Worm (Caenorhabditis elegans) whole organism, L1 larva: ENCODE results near the gene Y69E1A.1.

Experiments
- C04F5.9 ChIP-seq: sonication (generic microtip); optimal IDR thresholded peaks from 2 replicates; lab custom pipeline; 2016; ENCODE audit warnings: missing genetic modification characterization, missing compliant biosample characterization
- C16A3.4 ChIP-seq: fragments of 150-350 bp; optimal IDR thresholded peaks from 2 replicates; lab custom pipeline; 2014; ENCODE audit warnings: missing biosample characterization, missing genetic modification characterization
- C34B4.2 ChIP-seq: sonication (generic microtip); optimal IDR thresholded peaks from 2 replicates; lab custom pipeline; 2017; ENCODE audit warnings: mild to moderate bottlenecking, missing genetic modification characterization, missing compliant biosample characterization
- F16B12.6 ChIP-seq: fragments of 150-350 bp; optimal IDR thresholded peaks from 2 replicates; lab custom pipeline; 2014; ENCODE audit warnings: missing biosample characterization, missing genetic modification characterization
- aha-1 ChIP-seq: fragments of 150-350 bp; optimal IDR thresholded peaks from 2 replicates; lab custom pipeline; 2014; ENCODE audit warnings: missing biosample characterization, missing genetic modification characterization
- alr-1 ChIP-seq: fragments of 200-800 bp; sonication (Bioruptor generic); optimal IDR thresholded peaks from 2 replicates; lab custom pipeline; 2018; ENCODE audit warnings: borderline replicate concordance, mild to moderate bottlenecking, missing genetic modification characterization, missing compliant biosample characterization
- aly-2 ChIP-seq: fragments of 150-350 bp; optimal IDR thresholded peaks from 2 replicates; lab custom pipeline; 2014; ENCODE audit warnings: missing biosample characterization, missing genetic modification characterization
- blmp-1 ChIP-seq: fragments of 150-350 bp; optimal IDR thresholded peaks from 2 replicates; lab custom pipeline; 2014; ENCODE audit warnings: missing biosample characterization, missing genetic modification characterization
- ceh-63 ChIP-seq: fragments of 200-800 bp; sonication (Bioruptor generic); optimal IDR thresholded peaks from 2 replicates; lab custom pipeline; 2018; ENCODE audit warnings: mild to moderate bottlenecking, missing genetic modification characterization, missing compliant biosample characterization
- ceh-88 ChIP-seq: fragments of 200-800 bp; sonication (Bioruptor generic); IDR thresholded peaks from 2 replicates; pipeline ENCODE4 v1.3.6; 2022; ENCODE audit warnings: missing genetic modification characterization, missing compliant biosample characterization
- ces-1 ChIP-seq: fragments of 150-350 bp; optimal IDR thresholded peaks from 2 replicates; lab custom pipeline; 2014; ENCODE audit warnings: missing biosample characterization, missing genetic modification reagents, missing genetic modification characterization
- efl-1 ChIP-seq, 4 experiments: fragments of 150-350 bp; optimal IDR thresholded peaks in 3 of 4; peaks in 1 of 4; 1 replicate in 1 of 4; 2 replicates in 3 of 4; lab custom pipeline; 2014; ENCODE audit warnings: missing biosample characterization in 2 of 4, missing genetic modification characterization in 2 of 4, missing genetic modification reagents in 2 of 4
- efl-3 ChIP-seq: fragments of 200-800 bp; sonication (Bioruptor generic); optimal IDR thresholded peaks from 2 replicates; lab custom pipeline; 2018; ENCODE audit warnings: mild to moderate bottlenecking, missing genetic modification characterization, missing compliant biosample characterization
- elt-2 ChIP-seq: sonication (generic microtip); optimal IDR thresholded peaks from 2 replicates; lab custom pipeline; 2016; ENCODE audit warnings: missing genetic modification characterization, mild to moderate bottlenecking, inconsistent platforms, missing compliant biosample characterization, missing genetic modification reagents
- elt-3 ChIP-seq, 6 experiments: fragments of 150-350 bp in 1 of 6; sonication (generic microtip); optimal IDR thresholded peaks; 2 replicates each; lab custom pipeline; 2017 to 2018; ENCODE audit warnings: missing biosample characterization in 6 of 6, missing genetic modification characterization in 6 of 6, inconsistent platforms in 1 of 6
- fkh-10 ChIP-seq: sonication (generic microtip); optimal IDR thresholded peaks from 2 replicates; lab custom pipeline; 2017; ENCODE audit warnings: missing biosample characterization, missing genetic modification reagents, missing genetic modification characterization
- grh-1 ChIP-seq: fragments of 200-800 bp; sonication (Bioruptor generic); IDR thresholded peaks from 2 replicates; pipeline ENCODE4 v1.3.6; 2022; ENCODE audit warnings: missing genetic modification reagents, missing genetic modification characterization, missing compliant biosample characterization
- lin-14 ChIP-seq: fragments of 200-800 bp; sonication (Bioruptor generic); optimal IDR thresholded peaks from 2 replicates; lab custom pipeline; 2018; ENCODE audit warnings: mild to moderate bottlenecking, missing genetic modification characterization, moderate library complexity, missing compliant biosample characterization
- lin-35 ChIP-seq, 2 experiments: fragments of 150-350 bp; optimal IDR thresholded peaks; 2 replicates each; lab custom pipeline; 2014; ENCODE audit warnings: missing biosample characterization in 2 of 2, missing genetic modification characterization in 2 of 2, missing genetic modification reagents in 2 of 2
- lin-39 ChIP-seq: fragments of 150-350 bp; optimal IDR thresholded peaks from 2 replicates; lab custom pipeline; 2014; ENCODE audit warnings: missing biosample characterization, missing genetic modification reagents, missing genetic modification characterization
- lir-3 ChIP-seq: sonication (generic microtip); optimal IDR thresholded peaks from 2 replicates; lab custom pipeline; 2016; ENCODE audit warnings: mild to moderate bottlenecking, missing genetic modification characterization, moderate library complexity, missing compliant biosample characterization; ENCODE audit not compliant: poor library complexity
- nhr-11 ChIP-seq: fragments of 150-350 bp; optimal IDR thresholded peaks from 2 replicates; lab custom pipeline; 2014; ENCODE audit warnings: missing biosample characterization, missing genetic modification characterization
- nhr-12 ChIP-seq: sonication (generic microtip); optimal IDR thresholded peaks from 2 replicates; lab custom pipeline; 2017; ENCODE audit warnings: missing biosample characterization, missing genetic modification characterization
- nhr-19 ChIP-seq: fragments of 200-800 bp; sonication (Bioruptor generic); conservative IDR thresholded peaks from 2 replicates; pipeline ENCODE4 v1.3.6; 2022; ENCODE audit warnings: missing genetic modification characterization, missing compliant biosample characterization
- nhr-20 ChIP-seq: sonication (generic microtip); optimal IDR thresholded peaks from 2 replicates; lab custom pipeline; 2016; ENCODE audit warnings: mild to moderate bottlenecking, missing genetic modification characterization, missing compliant biosample characterization
- nhr-28 ChIP-seq: fragments of 150-350 bp; optimal IDR thresholded peaks from 2 replicates; lab custom pipeline; 2014; ENCODE audit warnings: missing biosample characterization, missing genetic modification characterization
- nhr-71 ChIP-seq: sonication (generic microtip); optimal IDR thresholded peaks from 2 replicates; lab custom pipeline; 2016; ENCODE audit warnings: mild to moderate bottlenecking, missing genetic modification characterization, moderate library complexity, missing compliant biosample characterization
- nhr-76 ChIP-seq: sonication (generic microtip); optimal IDR thresholded peaks from 2 replicates; lab custom pipeline; 2017; ENCODE audit warnings: missing biosample characterization, missing genetic modification characterization
- nhr-84 ChIP-seq: sonication (generic microtip); optimal IDR thresholded peaks from 2 replicates; lab custom pipeline; 2017; ENCODE audit warnings: missing biosample characterization, missing genetic modification characterization
- nhr-90 ChIP-seq: sonication (generic microtip); optimal IDR thresholded peaks from 2 replicates; lab custom pipeline; 2016; ENCODE audit warnings: mild to moderate bottlenecking, missing genetic modification characterization, missing compliant biosample characterization; ENCODE audit not compliant: poor library complexity
- pqm-1 ChIP-seq: sonication (generic microtip); optimal IDR thresholded peaks from 3 replicates; lab custom pipeline; 2017; ENCODE audit warnings: missing biosample characterization, missing genetic modification characterization
- rnt-1 ChIP-seq: sonication (generic microtip); optimal IDR thresholded peaks from 2 replicates; lab custom pipeline; 2016; ENCODE audit warnings: mild to moderate bottlenecking, missing genetic modification characterization, moderate library complexity, missing compliant biosample characterization
- skn-1 ChIP-seq: fragments of 150-350 bp; optimal IDR thresholded peaks from 2 replicates; lab custom pipeline; 2014; ENCODE audit warnings: missing biosample characterization, missing genetic modification characterization
- snpc-4 ChIP-seq: fragments of 150-350 bp; optimal IDR thresholded peaks from 2 replicates; lab custom pipeline; 2014; ENCODE audit warnings: missing biosample characterization, missing genetic modification characterization
- sox-4 ChIP-seq: sonication (generic microtip); optimal IDR thresholded peaks from 2 replicates; lab custom pipeline; 2016; ENCODE audit warnings: missing genetic modification characterization, missing compliant biosample characterization
- sup-37 ChIP-seq: fragments of 200-800 bp; sonication (Bioruptor generic); optimal IDR thresholded peaks from 2 replicates; lab custom pipeline; 2018; ENCODE audit warnings: mild to moderate bottlenecking, missing genetic modification characterization, missing compliant biosample characterization
- swsn-7 ChIP-seq: sonication (generic microtip); optimal IDR thresholded peaks from 2 replicates; lab custom pipeline; 2016; ENCODE audit warnings: missing genetic modification characterization, missing compliant biosample characterization
- tlp-1 ChIP-seq: fragments of 150-350 bp; optimal IDR thresholded peaks from 2 replicates; lab custom pipeline; 2014; ENCODE audit warnings: missing biosample characterization, missing genetic modification characterization
- unc-130 ChIP-seq: fragments of 150-350 bp; optimal IDR thresholded peaks from 2 replicates; lab custom pipeline; 2017; ENCODE audit warnings: missing biosample characterization, missing genetic modification characterization, inconsistent platforms
- unc-62 ChIP-seq: fragments of 150-350 bp; optimal IDR thresholded peaks from 2 replicates; lab custom pipeline; 2014; ENCODE audit warnings: missing biosample characterization, missing genetic modification reagents, missing genetic modification characterization
- unc-86 ChIP-seq: sonication (generic microtip); optimal IDR thresholded peaks from 2 replicates; lab custom pipeline; 2016; ENCODE audit warnings: missing genetic modification characterization, missing compliant biosample characterization
- unc-98 ChIP-seq: fragments of 200-800 bp; sonication (Bioruptor generic); IDR thresholded peaks from 2 replicates; pipeline ENCODE4 v1.3.6; 2022; ENCODE audit warnings: missing genetic modification characterization, missing compliant biosample characterization
- vab-15 ChIP-seq: sonication (generic microtip); optimal IDR thresholded peaks from 2 replicates; lab custom pipeline; 2017; ENCODE audit warnings: missing genotype, mild to moderate bottlenecking, missing genetic modification characterization, missing compliant biosample characterization
- zag-1 ChIP-seq: fragments of 150-350 bp; optimal IDR thresholded peaks from 2 replicates; lab custom pipeline; 2014; ENCODE audit warnings: missing biosample characterization, missing genetic modification characterization
- zip-4 ChIP-seq: fragments of 200-800 bp; sonication (Bioruptor generic); optimal IDR thresholded peaks from 2 replicates; lab custom pipeline; 2018; ENCODE audit warnings: mild to moderate bottlenecking, missing genetic modification characterization, moderate library complexity, missing compliant biosample characterization
- ztf-4 ChIP-seq: fragments of 150-350 bp; optimal IDR thresholded peaks from 2 replicates; lab custom pipeline; 2014; ENCODE audit warnings: missing biosample characterization, missing genetic modification characterization

Y69E1A.1 gene

DNA sequence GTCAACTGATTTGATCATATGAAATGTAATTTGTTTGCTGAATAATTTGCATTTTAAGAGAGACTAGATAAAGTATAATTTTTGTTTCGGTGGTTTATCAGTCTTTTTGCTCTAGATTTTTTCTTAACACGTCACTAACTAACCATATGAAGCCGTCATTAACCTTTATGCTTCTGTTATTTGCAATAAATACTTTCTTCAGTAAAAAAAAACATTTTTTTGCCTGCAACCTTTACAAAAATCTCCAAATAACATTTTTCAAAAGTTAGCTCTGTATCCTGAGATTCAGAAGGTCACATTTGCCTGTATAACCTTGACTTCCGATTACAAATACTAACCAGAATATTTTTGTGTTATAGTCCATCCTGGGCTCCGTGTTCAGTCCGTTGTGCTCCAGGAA is 22.1 kb upstream of the Y69E1A.1 start:
- TF ChIP-seq vab-15 (tag; lab: Kevin White, UChicago) = no peak
- TF ChIP-seq nhr-20 (tag; lab: Kevin White, UChicago) = no peak
- TF ChIP-seq lin-39 = no peak
- TF ChIP-seq nhr-28 = no peak
- no peak for TF ChIP-seq unc-98 (GFP tag; lab: Robert Waterston, UW)
- no peak for TF ChIP-seq unc-62 (GFP tag; lab: Kevin White, UChicago)
- no peak for TF ChIP-seq lin-14
- TF ChIP-seq skn-1 (tag; lab: Kevin White, UChicago) = no peak
- no peak for TF ChIP-seq ceh-88 (GFP tag; lab: Robert Waterston, UW)
- TF ChIP-seq snpc-4 (tag; lab: Kevin White, UChicago) = no peak

DNA sequence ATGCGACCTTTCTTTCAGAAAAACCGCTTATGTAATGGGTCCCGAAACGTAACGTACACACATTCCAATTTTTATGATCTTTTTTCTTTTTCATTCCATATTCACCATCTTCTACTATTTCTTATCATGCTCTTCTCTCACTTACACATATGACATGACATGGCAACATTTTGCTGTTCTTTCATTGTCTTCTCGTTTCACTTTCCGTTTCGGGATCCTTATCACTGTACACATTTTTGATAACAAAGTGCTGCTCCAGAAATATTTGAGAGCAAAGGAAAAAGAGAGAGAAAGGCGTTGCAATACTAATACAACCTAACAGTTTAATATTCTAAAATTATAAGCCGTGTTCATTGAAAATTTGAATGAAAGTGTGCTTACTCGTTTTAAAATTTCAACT is 21.6 kb upstream of the Y69E1A.1 start:
- TF ChIP-seq blmp-1 (tag; lab: Kevin White, UChicago) (peak; percentile 8), ceh-88 (GFP tag; lab: Robert Waterston, UW) (no peak), elt-2 (tag; lab: Kevin White, UChicago) (peak; percentile 85), efl-3 (GFP tag; lab: Kevin White, UChicago) (no peak), lir-3 (tag; lab: Kevin White, UChicago) (no peak), unc-98 (GFP tag; lab: Robert Waterston, UW) (no peak), ces-1 (no peak), nhr-84 (no peak), aly-2 (tag; lab: Kevin White, UChicago) (no peak), elt-3 (tag; optimal IDR thresholded peaks at IDR 0.05; lab: Kevin White, UChicago) (no peak), nhr-11 (tag; lab: Kevin White, UChicago) (no peak), aha-1 (tag; lab: Kevin White, UChicago) (no peak), nhr-12 (no peak), C04F5.9 (tag; lab: Kevin White, UChicago) (no peak), tlp-1 (tag; lab: Kevin White, UChicago) (no peak), efl-1 (optimal IDR thresholded peaks at IDR 0.05; lab: Kevin White, UChicago) (no peak), efl-1 (GFP tag; optimal IDR thresholded peaks at IDR 0.05 in 1 of 2; lab: Kevin White, UChicago) (peak in 1 of 2 experiments; percentile 83), nhr-76 (tag; lab: Kevin White, UChicago) (no peak), lin-35 (GFP tag; optimal IDR thresholded peaks at IDR 0.05; lab: Kevin White, UChicago) (peak in 1 of 2 experiments; percentile 45), pqm-1 (no peak), nhr-71 (tag; lab: Kevin White, UChicago) (peak; percentile 0), lin-39 (no peak), nhr-20 (tag; lab: Kevin White, UChicago) (peak; percentile 5), C34B4.2 (tag; lab: Kevin White, UChicago) (no peak), zag-1 (tag; lab: Kevin White, UChicago) (no peak), fkh-10 (GFP tag; lab: Kevin White, UChicago) (no peak)

DNA sequence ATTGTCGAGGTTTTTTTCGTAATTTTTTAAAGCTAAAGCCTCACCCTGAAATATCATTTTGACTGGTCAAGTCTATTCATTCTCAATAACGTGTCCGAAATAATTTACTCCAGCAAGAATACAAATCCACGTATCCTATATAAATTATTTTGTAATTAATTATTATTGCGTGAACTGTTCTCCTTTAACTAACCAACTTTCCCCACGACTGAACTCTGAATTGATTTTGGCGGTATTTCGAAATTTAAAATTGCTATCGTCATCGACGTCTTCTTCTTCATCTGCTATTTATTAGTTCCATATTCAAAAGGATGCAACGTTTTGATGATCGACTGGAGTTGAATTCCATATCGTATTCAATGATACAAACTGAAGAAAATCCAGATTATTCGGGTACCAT is 17.7 kb upstream of the Y69E1A.1 start, which contains the start of the genes aqp-3 and Y69E1A.8:
aqp-3 (minus strand) TSS at position 101 of the 400 bp plus-strand sequence.
Y69E1A.8 (plus strand) TSS at position 246 of the 400 bp plus-strand sequence.
- no peak for TF ChIP-seq C16A3.4
- TF ChIP-seq unc-130 (tag; lab: Kevin White, UChicago) = no peak
- TF ChIP-seq nhr-12 = no peak
- TF ChIP-seq ces-1 = no peak
- TF ChIP-seq snpc-4 (tag; lab: Kevin White, UChicago) = no peak
- TF ChIP-seq swsn-7 (tag; lab: Kevin White, UChicago) = no peak
- no peak for TF ChIP-seq sox-4 (tag; lab: Kevin White, UChicago)
- TF ChIP-seq sup-37 = no peak
- TF ChIP-seq zip-4 (GFP tag; lab: Kevin White, UChicago) = no peak
- no peak for TF ChIP-seq rnt-1 (tag; lab: Kevin White, UChicago)
- TF ChIP-seq elt-3 (tag; optimal IDR thresholded peaks at IDR 0.05; lab: Kevin White, UChicago) = no peak
- no peak for TF ChIP-seq ztf-4 (tag; lab: Kevin White, UChicago)
- TF ChIP-seq nhr-90 (tag; lab: Kevin White, UChicago) = no peak
- TF ChIP-seq grh-1 (GFP tag; lab: Robert Waterston, UW) = no peak
- TF ChIP-seq F16B12.6 (tag; lab: Kevin White, UChicago) = no peak
- TF ChIP-seq unc-86 = no peak
- TF ChIP-seq nhr-19 = no peak
- TF ChIP-seq ceh-63 = no peak
- TF ChIP-seq alr-1 (tag; lab: Kevin White, UChicago) = no peak
